Worm (Caenorhabditis elegans) whole organism, young adult: ENCODE measurements around the gene srh-99.

Experiments used
- B0019.2 ChIP-seq: fragments of 200-800 bp; sonication (Bioruptor generic); conservative IDR thresholded peaks from 2 replicates; pipeline ENCODE4 v1.3.6; 2022; ENCODE audit warnings: missing genetic modification reagents, missing genetic modification characterization, missing compliant biosample characterization
- B0261.1 ChIP-seq: sonication (generic microtip); optimal IDR thresholded peaks from 2 replicates; lab custom pipeline; 2016; ENCODE audit warnings: mild to moderate bottlenecking, missing genetic modification characterization, moderate library complexity, missing compliant biosample characterization
- F10E7.11 ChIP-seq: sonication (generic microtip); optimal IDR thresholded peaks from 2 replicates; lab custom pipeline; 2017; ENCODE audit warnings: mild to moderate bottlenecking, missing genetic modification characterization, moderate library complexity, missing compliant biosample characterization
- F33H1.4 ChIP-seq: fragments of 200-800 bp; sonication (Bioruptor generic); IDR thresholded peaks from 2 replicates; pipeline ENCODE4 v1.3.6; 2022; ENCODE audit warnings: missing genetic modification reagents, missing genetic modification characterization, missing compliant biosample characterization
- F49E8.2 ChIP-seq: sonication (generic microtip); optimal IDR thresholded peaks from 3 replicates; lab custom pipeline; 2017; ENCODE audit warnings: missing genetic modification characterization, mild to moderate bottlenecking, missing compliant biosample characterization, antibody characterized with exemption, moderate library complexity; ENCODE audit not compliant: insufficient read depth
- F57C9.4 ChIP-seq: sonication (generic microtip); optimal IDR thresholded peaks from 2 replicates; lab custom pipeline; 2017; ENCODE audit warnings: mild to moderate bottlenecking, missing genetic modification characterization, missing compliant biosample characterization
- Y53G8AR.9 ChIP-seq: fragments of 200-800 bp; sonication (Bioruptor generic); conservative IDR thresholded peaks from 2 replicates; pipeline ENCODE4 v1.3.6; 2022; ENCODE audit warnings: missing genetic modification reagents, missing genetic modification characterization, missing compliant biosample characterization
- Y56A3A.18 ChIP-seq: fragments of 200-800 bp; sonication (Bioruptor generic); IDR thresholded peaks from 2 replicates; pipeline ENCODE4 v1.3.6; 2022; ENCODE audit warnings: missing genetic modification reagents, missing genetic modification characterization, missing compliant biosample characterization
- ZK185.1 ChIP-seq: sonication (generic microtip); optimal IDR thresholded peaks from 2 replicates; lab custom pipeline; 2016; ENCODE audit warnings: mild to moderate bottlenecking, missing genetic modification characterization, missing compliant biosample characterization; ENCODE audit not compliant: poor library complexity, severe bottlenecking
- ama-1 ChIP-seq, 3 experiments: fragments of 150-350 bp in 1 of 3; sonication (generic microtip) in 2 of 3; optimal IDR thresholded peaks; 2 replicates each; lab custom pipeline; 2014 to 2018; ENCODE audit warnings: missing biosample characterization in 2 of 3, missing genetic modification characterization in 2 of 3, missing genetic modification reagents in 2 of 3
- aptf-3 ChIP-seq: fragments of 200-800 bp; sonication (Bioruptor generic); IDR thresholded peaks from 2 replicates; pipeline ENCODE4 v1.3.6; 2022; ENCODE audit warnings: missing genetic modification characterization, missing compliant biosample characterization
- attf-6 ChIP-seq: fragments of 200-800 bp; sonication (Bioruptor generic); IDR thresholded peaks from 2 replicates; pipeline ENCODE4 v1.3.6; 2022; ENCODE audit warnings: missing genetic modification reagents, missing genetic modification characterization, missing compliant biosample characterization
- cebp-1 ChIP-seq, 2 experiments: fragments of 200-800 bp in 1 of 2; sonication (Bioruptor generic) in 1 of 2; sonication (generic microtip) in 1 of 2; IDR thresholded peaks in 1 of 2; optimal IDR thresholded peaks in 1 of 2; 2 replicates each; pipeline versions ENCODE4 v1.3.6 to Lab custom; 2017 to 2022; ENCODE audit warnings: missing compliant biosample characterization in 2 of 2, missing genetic modification characterization in 2 of 2, mild to moderate bottlenecking in 1 of 2, missing genetic modification reagents in 1 of 2, moderate library complexity in 1 of 2
- ceh-100 ChIP-seq: fragments of 200-800 bp; sonication (Bioruptor generic); IDR thresholded peaks from 2 replicates; pipeline ENCODE4 v1.3.6; 2022; ENCODE audit warnings: missing genetic modification reagents, missing genetic modification characterization, missing compliant biosample characterization
- ceh-27 ChIP-seq: fragments of 200-800 bp; sonication (Bioruptor generic); optimal IDR thresholded peaks from 2 replicates; lab custom pipeline; 2018; ENCODE audit warnings: mild to moderate bottlenecking, missing genetic modification characterization, moderate library complexity, missing compliant biosample characterization
- ceh-91 ChIP-seq: fragments of 200-800 bp; sonication (Bioruptor generic); IDR thresholded peaks from 2 replicates; pipeline ENCODE4 v1.3.6; 2022; ENCODE audit warnings: missing genetic modification reagents, missing genetic modification characterization, missing compliant biosample characterization
- die-1 ChIP-seq: sonication (generic microtip); optimal IDR thresholded peaks from 2 replicates; lab custom pipeline; 2016; ENCODE audit warnings: missing genotype, mild to moderate bottlenecking, missing genetic modification characterization, missing compliant biosample characterization
- dpl-1 ChIP-seq: fragments of 150-350 bp; optimal IDR thresholded peaks from 2 replicates; lab custom pipeline; 2014; ENCODE audit warnings: missing biosample characterization, missing genetic modification reagents, missing genetic modification characterization
- egl-18 ChIP-seq: fragments of 200-800 bp; sonication (Bioruptor generic); IDR thresholded peaks from 2 replicates; pipeline ENCODE4 v1.3.6; 2022; ENCODE audit warnings: missing genetic modification reagents, missing genetic modification characterization, missing compliant biosample characterization
- egrh-3 ChIP-seq: fragments of 200-800 bp; sonication (Bioruptor generic); IDR thresholded peaks from 2 replicates; pipeline ENCODE4 v1.3.6; 2022; ENCODE audit warnings: missing genetic modification reagents, missing genetic modification characterization, missing compliant biosample characterization
- ekl-4 ChIP-seq: fragments of 200-800 bp; sonication (Bioruptor generic); IDR thresholded peaks from 2 replicates; pipeline ENCODE4 v1.3.6; 2022; ENCODE audit warnings: missing genetic modification reagents, missing genetic modification characterization, missing compliant biosample characterization
- fkh-3 ChIP-seq: sonication (generic microtip); optimal IDR thresholded peaks from 2 replicates; lab custom pipeline; 2016; ENCODE audit warnings: mild to moderate bottlenecking, missing genetic modification characterization, missing compliant biosample characterization
- hlh-26 ChIP-seq: fragments of 200-800 bp; sonication (Bioruptor generic); conservative IDR thresholded peaks from 2 replicates; pipeline ENCODE4 v1.3.6; 2022; ENCODE audit warnings: missing genetic modification reagents, missing genetic modification characterization, missing compliant biosample characterization
- hsf-1 ChIP-seq: fragments of 200-800 bp; sonication (Bioruptor generic); IDR thresholded peaks from 2 replicates; pipeline ENCODE4 v1.3.6; 2022; ENCODE audit warnings: missing genetic modification reagents, missing genetic modification characterization, missing compliant biosample characterization
- lag-1 ChIP-seq: fragments of 200-800 bp; sonication (Bioruptor generic); IDR thresholded peaks from 2 replicates; pipeline ENCODE4 v1.3.6; 2022; ENCODE audit warnings: missing genetic modification reagents, missing genetic modification characterization, missing compliant biosample characterization
- let-526 ChIP-seq: fragments of 200-800 bp; sonication (Bioruptor generic); IDR thresholded peaks from 2 replicates; pipeline ENCODE4 v1.3.6; 2022; ENCODE audit warnings: missing genetic modification reagents, missing genetic modification characterization, missing compliant biosample characterization
- lin-26 ChIP-seq: fragments of 200-800 bp; sonication (Bioruptor generic); IDR thresholded peaks from 2 replicates; pipeline ENCODE4 v1.3.6; 2022; ENCODE audit warnings: missing genetic modification reagents, missing genetic modification characterization, missing compliant biosample characterization
- lin-35 ChIP-seq, 3 experiments: fragments of 150-350 bp in 2 of 3; sonication (generic microtip) in 1 of 3; optimal IDR thresholded peaks; 2 replicates each; lab custom pipeline; 2014 to 2018; ENCODE audit warnings: missing biosample characterization in 3 of 3, missing genetic modification characterization in 3 of 3, missing genetic modification reagents in 3 of 3
- lin-40 ChIP-seq: sonication (generic microtip); optimal IDR thresholded peaks from 2 replicates; lab custom pipeline; 2016; ENCODE audit warnings: missing genetic modification characterization, mild to moderate bottlenecking, missing compliant biosample characterization, missing genotype, missing genetic modification reagents
- lsl-1 ChIP-seq: fragments of 200-800 bp; sonication (Bioruptor generic); optimal IDR thresholded peaks from 2 replicates; lab custom pipeline; 2018; ENCODE audit warnings: mild to moderate bottlenecking, missing genetic modification characterization, moderate library complexity, missing compliant biosample characterization
- madf-6 ChIP-seq: fragments of 200-800 bp; sonication (Bioruptor generic); IDR thresholded peaks from 2 replicates; pipeline ENCODE4 v1.3.6; 2022; ENCODE audit warnings: missing genetic modification reagents, missing genetic modification characterization, missing compliant biosample characterization
- mel-28 ChIP-seq: sonication (generic microtip); optimal IDR thresholded peaks from 2 replicates; lab custom pipeline; 2016; ENCODE audit warnings: borderline replicate concordance, mild to moderate bottlenecking, missing genetic modification characterization, missing compliant biosample characterization
- pbrm-1 ChIP-seq: fragments of 200-800 bp; sonication (Bioruptor generic); IDR thresholded peaks from 2 replicates; pipeline ENCODE4 v1.3.6; 2022; ENCODE audit warnings: missing genetic modification reagents, missing genetic modification characterization, missing compliant biosample characterization
- repo-1 ChIP-seq: sonication (generic microtip); optimal IDR thresholded peaks from 2 replicates; lab custom pipeline; 2017; ENCODE audit warnings: mild to moderate bottlenecking, missing genetic modification characterization, missing compliant biosample characterization
- sdz-38 ChIP-seq: sonication (generic microtip); optimal IDR thresholded peaks from 2 replicates; lab custom pipeline; 2016; ENCODE audit warnings: missing genotype, missing genetic modification characterization, missing compliant biosample characterization
- snpc-4 ChIP-seq, 5 experiments: fragments of 150-350 bp in 1 of 5; sonication (generic microtip) in 4 of 5; optimal IDR thresholded peaks; 2 replicates each; lab custom pipeline; 2014 to 2018; ENCODE audit warnings: missing genetic modification characterization in 5 of 5, missing biosample characterization in 3 of 5, antibody characterized with exemption in 2 of 5, mild to moderate bottlenecking in 2 of 5, missing compliant biosample characterization in 2 of 5, missing genotype in 2 of 5, moderate library complexity in 2 of 5, missing genetic modification reagents in 1 of 5
- unc-62 ChIP-seq: fragments of 150-350 bp; optimal IDR thresholded peaks from 2 replicates; lab custom pipeline; 2014; ENCODE audit warnings: missing biosample characterization, missing genetic modification reagents, missing genetic modification characterization
- xnd-1 ChIP-seq: sonication (generic microtip); optimal IDR thresholded peaks from 2 replicates; lab custom pipeline; 2016; ENCODE audit warnings: missing genotype, missing genetic modification reagents, missing genetic modification characterization, missing compliant biosample characterization
- zfh-2 ChIP-seq: fragments of 200-800 bp; sonication (Bioruptor generic); conservative IDR thresholded peaks from 2 replicates; pipeline ENCODE4 v1.3.6; 2022; ENCODE audit warnings: missing genetic modification reagents, missing genetic modification characterization, missing compliant biosample characterization
- zim-3 ChIP-seq: sonication (generic microtip); optimal IDR thresholded peaks from 2 replicates; lab custom pipeline; 2017; ENCODE audit warnings: mild to moderate bottlenecking, missing genetic modification characterization, moderate library complexity, missing compliant biosample characterization
- ztf-28 ChIP-seq: fragments of 200-800 bp; sonication (Bioruptor generic); IDR thresholded peaks from 2 replicates; pipeline ENCODE4 v1.3.6; 2022; ENCODE audit warnings: missing genetic modification reagents, missing genetic modification characterization, missing compliant biosample characterization

The srh-99 gene

DNA sequence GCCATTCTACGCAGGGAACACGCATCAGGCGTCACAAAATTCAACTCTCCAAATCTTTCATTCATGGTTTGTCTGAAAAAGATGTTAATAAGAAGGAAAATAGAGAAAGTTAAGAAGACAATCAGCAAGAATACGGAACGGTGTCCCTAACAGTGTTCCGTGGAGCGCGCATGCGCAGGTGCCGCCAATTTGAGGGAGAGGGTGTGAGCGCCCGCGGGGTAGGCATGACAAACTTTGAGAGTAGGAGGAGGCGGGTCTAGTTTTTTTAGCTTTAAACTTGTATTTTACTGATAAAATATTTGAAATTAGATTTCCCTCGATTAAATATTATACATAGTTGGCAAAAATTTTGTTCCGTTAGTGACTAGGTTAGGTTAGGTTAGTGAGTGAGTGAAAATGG lies 36.0 kb downstream of the srh-99 start (continued):
- TF ChIP-seq xnd-1 (tag; lab: Kevin White, UChicago) (peak; percentile 34), egl-18 (GFP tag; lab: Robert Waterston, UW) (no peak), ceh-100 (GFP tag; lab: Robert Waterston, UW) (no peak), ekl-4 (GFP tag; lab: Robert Waterston, UW) (no peak), attf-6 (GFP tag; lab: Robert Waterston, UW) (no peak), Y53G8AR.9 (no peak), pbrm-1 (GFP tag; lab: Robert Waterston, UW) (no peak), dpl-1 (GFP tag; lab: Kevin White, UChicago) (peak; percentile 34), lin-35 (GFP tag; optimal IDR thresholded peaks at IDR 0.05; lab: Kevin White, UChicago) (no peak), F57C9.4 (tag; lab: Kevin White, UChicago) (no peak), mel-28 (tag; lab: Kevin White, UChicago) (no peak), ama-1 (optimal IDR thresholded peaks at IDR 0.05; lab: Kevin White, UChicago) (no peak), ama-1 (GFP tag; optimal IDR thresholded peaks at IDR 0.05; lab: Kevin White, UChicago) (no peak), B0261.1 (no peak), die-1 (tag; lab: Kevin White, UChicago) (no peak), aptf-3 (GFP tag; lab: Robert Waterston, UW) (no peak), unc-62 (no peak), hlh-26 (GFP tag; lab: Robert Waterston, UW) (no peak), zfh-2 (GFP tag; lab: Robert Waterston, UW) (no peak), F10E7.11 (tag; lab: Kevin White, UChicago) (no peak)
- TF ChIP-seq, all 124 proteins: peak for 6

DNA sequence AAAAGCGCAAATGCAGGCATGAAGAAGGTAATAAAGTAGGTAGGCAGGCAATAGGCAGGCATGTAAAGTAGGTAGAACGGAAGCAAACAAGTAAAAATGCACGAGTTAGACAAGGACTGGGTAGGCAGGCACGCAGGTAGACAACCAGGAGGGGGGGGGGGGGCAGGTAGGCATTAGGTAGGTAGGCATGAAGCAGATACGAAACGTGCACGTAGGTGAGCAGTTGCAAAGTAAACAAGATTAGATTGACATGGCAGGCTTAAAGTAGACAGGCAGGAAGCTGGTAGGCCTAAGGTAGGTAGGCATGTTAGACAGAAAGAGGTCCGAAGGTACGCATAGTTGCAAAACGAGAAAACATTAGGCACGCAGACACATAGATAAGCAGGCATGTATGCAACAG lies 37.4 kb downstream of the srh-99 start:
- no peak for TF ChIP-seq die-1 (tag; lab: Kevin White, UChicago)
- no peak for TF ChIP-seq Y56A3A.18
- no peak for TF ChIP-seq B0019.2 (GFP tag; lab: Robert Waterston, UW)
- TF ChIP-seq, all 124 proteins: peak for 0

DNA sequence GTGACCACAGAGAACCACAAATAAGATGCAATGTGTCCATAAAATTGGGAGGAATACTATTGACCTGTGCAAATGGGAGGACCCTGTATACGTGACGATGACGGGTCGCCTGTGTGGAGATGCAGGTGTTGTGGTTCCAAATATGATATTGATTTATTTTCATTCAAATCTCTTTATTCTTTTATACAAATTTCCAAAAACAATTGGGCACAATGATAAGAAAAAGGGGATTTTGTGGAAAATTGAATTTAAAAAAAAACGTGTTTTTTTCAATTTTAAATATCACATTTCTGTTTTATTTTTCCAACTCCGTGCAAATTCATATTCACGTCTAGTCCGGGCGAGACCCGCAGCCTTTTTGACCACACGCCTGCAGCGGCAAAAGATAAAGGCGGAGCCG lies 41.2 kb downstream of the srh-99 start, which contains the start of gene F19B10.2:
TSS of gene F19B10.2 (plus strand) at position 301 of the 400 bp plus-strand sequence.
- no peak for TF ChIP-seq ceh-91
- no peak for TF ChIP-seq snpc-4 (GFP tag; optimal IDR thresholded peaks at IDR 0.05; lab: Kevin White, UChicago)
- no peak for TF ChIP-seq snpc-4 (tag; optimal IDR thresholded peaks at IDR 0.05; lab: Kevin White, UChicago)
- no peak for TF ChIP-seq repo-1 (tag; lab: Kevin White, UChicago)
- TF ChIP-seq Y53G8AR.9 = no peak
- TF ChIP-seq lag-1 (GFP tag; lab: Robert Waterston, UW) = no peak
- no peak for TF ChIP-seq lin-40 (tag; lab: Kevin White, UChicago)

DNA sequence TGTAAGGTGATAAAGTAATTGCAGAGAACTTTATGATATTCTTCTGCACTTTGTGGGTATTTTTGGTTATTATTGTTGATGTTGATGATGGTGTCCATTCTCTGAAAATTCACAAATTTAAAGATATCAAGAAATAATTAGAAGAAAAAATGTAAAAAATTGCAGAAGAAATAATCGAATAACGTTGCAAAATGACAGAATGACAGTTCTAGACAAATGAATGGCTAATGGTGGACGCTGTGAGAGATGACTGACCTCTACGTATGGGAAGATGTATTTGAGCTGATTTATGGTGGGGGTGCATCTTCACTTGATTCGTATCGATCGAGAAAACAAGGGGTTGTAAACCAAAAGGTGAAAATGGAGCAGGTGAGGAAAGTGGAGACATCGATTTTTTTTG lies 42.9 kb downstream of the srh-99 start, which contains the start of gene sea-1:
TSS of gene sea-1 (minus strand) at position 101 of the 400 bp plus-strand sequence.
- TF ChIP-seq lsl-1 (GFP tag; lab: Kevin White, UChicago) (no peak), die-1 (tag; lab: Kevin White, UChicago) (no peak), Y53G8AR.9 (no peak)

DNA sequence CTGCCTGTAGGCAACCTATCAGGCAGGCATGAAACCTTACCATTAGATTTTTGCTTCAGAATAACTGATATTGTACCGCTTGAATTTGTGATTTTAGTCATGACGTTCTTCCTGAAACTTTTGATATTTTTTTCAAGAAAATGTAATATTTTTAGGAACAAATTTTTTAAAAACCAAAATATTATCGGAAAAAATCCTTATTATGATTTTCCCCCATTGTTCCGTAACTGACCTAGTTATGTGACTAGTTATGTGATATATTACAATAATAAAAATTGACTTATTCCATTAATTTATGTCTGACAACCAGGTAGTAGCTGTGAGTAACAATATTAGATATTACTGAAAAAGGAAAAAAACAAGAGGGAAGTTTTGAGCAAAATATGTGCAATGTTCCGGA lies 45.4 kb downstream of the srh-99 start, which contains the start of gene srx-98:
TSS of gene srx-98 (minus strand) at position 101 of the 400 bp plus-strand sequence.
- TF ChIP-seq egrh-3 (GFP tag; lab: Robert Waterston, UW) = no peak
- no peak for TF ChIP-seq let-526 (GFP tag; lab: Robert Waterston, UW)
- TF ChIP-seq madf-6 (GFP tag; lab: Robert Waterston, UW) = no peak
- no peak for TF ChIP-seq F33H1.4 (GFP tag; lab: Robert Waterston, UW)
- no peak for TF ChIP-seq F49E8.2 (tag; lab: Kevin White, UChicago)
- TF ChIP-seq ztf-28 (GFP tag; lab: Robert Waterston, UW) = no peak
- TF ChIP-seq Y53G8AR.9 = no peak
- no peak for TF ChIP-seq sdz-38 (tag; lab: Kevin White, UChicago)
- no peak for TF ChIP-seq cebp-1 (GFP tag; IDR thresholded peaks at IDR 0.05; lab: Robert Waterston, UW)
- TF ChIP-seq cebp-1 (tag; optimal IDR thresholded peaks at IDR 0.05; lab: Kevin White, UChicago) = no peak
- no peak for TF ChIP-seq lin-26 (GFP tag; lab: Robert Waterston, UW)
- no peak for TF ChIP-seq fkh-3 (tag; lab: Kevin White, UChicago)
- no peak for TF ChIP-seq zim-3
- no peak for TF ChIP-seq repo-1 (tag; lab: Kevin White, UChicago)
- no peak for TF ChIP-seq hsf-1 (GFP tag; lab: Robert Waterston, UW)
- TF ChIP-seq ZK185.1 (tag; lab: Kevin White, UChicago) = no peak
- no peak for TF ChIP-seq ceh-27
